Fruit fly (Drosophila melanogaster): ENCODE results near the gene CG10559.

DNA sequence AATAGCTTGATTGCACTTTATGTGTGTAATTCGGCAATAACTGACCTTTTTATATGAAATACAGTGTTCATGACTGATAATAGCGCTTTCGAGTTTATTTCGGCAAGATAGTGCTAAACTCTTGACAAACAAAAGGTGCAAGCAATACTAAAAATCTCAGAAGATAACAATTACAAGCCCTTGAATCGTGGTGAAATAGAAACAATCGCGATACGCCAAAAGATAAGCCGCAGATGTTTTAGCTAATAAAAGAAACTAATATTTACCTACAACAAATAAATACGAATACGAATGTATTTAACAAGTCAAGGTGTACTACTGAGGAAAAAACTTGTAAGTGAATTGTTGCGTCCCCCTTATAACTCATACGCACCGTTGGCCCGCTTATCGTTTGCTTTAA is 40.6 kb downstream of the CG10559 start:
- TF ChIP-seq CG8478 (optimal IDR thresholded peaks at IDR 0.05) (no peak), CTCF (optimal IDR thresholded peaks at IDR 0.05) (no peak)

Measured in S2 (cell line).